Fruit fly (Drosophila melanogaster): ENCODE results near the gene CG33181.

CG33181 gene

DNA sequence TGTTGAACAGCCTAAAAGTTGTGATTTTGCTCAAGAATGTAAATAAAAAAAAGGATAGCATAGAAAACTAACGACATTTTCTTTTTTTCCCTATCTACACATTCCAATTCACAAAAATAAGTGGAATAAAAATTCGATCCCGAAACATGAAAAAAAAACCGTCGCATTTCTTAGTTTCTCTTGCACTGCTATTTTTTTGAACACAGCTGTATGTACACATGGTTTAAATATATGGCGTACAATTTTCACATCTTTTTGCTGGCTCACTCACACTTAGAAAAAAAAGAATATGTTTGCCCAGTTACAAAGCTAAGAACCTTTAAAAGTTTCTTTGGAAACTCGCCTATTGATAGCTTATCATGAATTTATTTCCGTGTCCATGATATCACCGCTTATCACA lies 28.9 kb upstream of the CG33181 start:
- TF ChIP-seq EcR (GFP tag; optimal IDR thresholded peaks at IDR 0.05) (no peak), pan (optimal IDR thresholded peaks at IDR 0.05) (no peak), Dll (optimal IDR thresholded peaks at IDR 0.05) (no peak), CG8478 (optimal IDR thresholded peaks at IDR 0.05) (no peak), psq (optimal IDR thresholded peaks at IDR 0.05) (no peak), usp (GFP tag; optimal IDR thresholded peaks at IDR 0.05) (no peak)

DNA sequence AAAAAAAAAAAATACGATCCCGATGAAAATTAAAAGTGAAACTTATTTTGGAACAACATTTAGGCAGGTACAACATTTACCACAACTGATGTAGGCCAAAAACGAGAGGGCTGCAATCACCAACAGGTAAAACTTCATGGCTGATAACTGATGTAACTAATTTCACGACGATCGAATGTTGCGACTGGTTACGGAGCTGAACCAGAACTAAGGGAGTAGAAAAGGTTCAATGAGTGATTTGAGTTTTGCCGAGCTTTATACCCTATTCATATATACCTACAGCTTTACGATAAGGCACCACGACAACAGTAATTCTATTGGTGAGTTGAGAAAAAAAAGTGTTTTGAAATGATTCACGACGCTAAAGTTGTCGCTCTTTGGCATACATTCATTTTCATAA lies 28.5 kb upstream of the CG33181 start, which contains the start of gene CG15347:
Gene CG15347 (minus strand): TSS at position 213 of the 400 bp plus-strand sequence.
- no peak for TF ChIP-seq EcR (GFP tag; optimal IDR thresholded peaks at IDR 0.05)
- no peak for TF ChIP-seq Dll (optimal IDR thresholded peaks at IDR 0.05)
- TF ChIP-seq psq (optimal IDR thresholded peaks at IDR 0.05) = no peak
- no peak for TF ChIP-seq usp (GFP tag; optimal IDR thresholded peaks at IDR 0.05)

DNA sequence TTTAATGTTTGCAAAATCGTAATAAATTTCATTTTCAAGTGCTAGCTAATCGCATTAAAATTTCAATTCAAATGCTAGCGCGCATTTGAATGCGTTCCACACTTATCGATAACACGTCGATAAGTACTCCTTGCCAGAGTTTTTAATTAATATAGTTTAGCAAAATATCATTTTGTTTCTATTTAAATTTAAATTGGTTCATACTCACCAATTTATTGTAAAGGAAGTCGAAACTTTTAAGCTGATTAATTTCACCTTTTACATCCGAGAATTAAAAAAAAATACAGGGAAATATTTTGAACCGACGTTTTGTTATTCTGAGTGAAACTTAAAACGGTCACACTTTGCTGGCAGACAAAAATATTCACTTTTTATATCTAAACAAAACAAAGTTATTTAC lies 28.0 kb upstream of the CG33181 start, which contains the start of gene Es2:
Gene Es2 (plus strand): TSS at position 333 of the 400 bp plus-strand sequence.
- TF ChIP-seq pan (optimal IDR thresholded peaks at IDR 0.05) (no peak), CG8478 (optimal IDR thresholded peaks at IDR 0.05) (no peak), usp (GFP tag; optimal IDR thresholded peaks at IDR 0.05) (no peak), Dll (optimal IDR thresholded peaks at IDR 0.05) (no peak), EcR (GFP tag; optimal IDR thresholded peaks at IDR 0.05) (no peak), psq (optimal IDR thresholded peaks at IDR 0.05) (no peak)

DNA sequence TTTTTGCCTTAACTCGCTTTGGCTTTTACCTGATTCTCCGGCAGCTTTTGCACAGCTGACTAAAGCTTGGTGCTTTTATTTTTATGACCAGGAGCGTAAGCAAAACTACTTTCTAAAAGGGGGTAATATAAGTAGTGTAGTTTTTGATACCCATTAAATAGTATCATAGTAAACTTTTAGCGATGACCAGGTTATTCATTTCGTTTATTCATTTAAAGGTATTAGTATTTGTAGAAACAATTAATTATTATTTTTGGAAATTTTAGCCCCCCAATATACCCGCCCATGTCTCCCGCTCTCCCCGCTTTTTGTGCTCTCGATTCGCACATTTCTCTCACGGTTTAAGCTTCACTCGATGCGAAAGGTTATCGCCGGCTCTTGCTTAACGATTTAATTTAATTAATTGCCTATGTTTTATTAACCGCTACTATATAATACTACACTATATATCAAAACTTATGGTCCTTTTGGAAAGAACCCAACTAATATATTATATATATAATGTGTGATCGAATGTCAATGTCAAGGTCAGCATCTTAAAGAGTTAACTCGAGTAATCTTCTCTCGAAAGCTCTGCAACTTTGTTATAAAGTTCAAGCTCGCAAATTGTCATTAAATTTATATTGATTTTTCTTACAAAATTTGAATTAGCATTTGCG lies 24.6 kb upstream of the CG33181 start, which contains the start of gene Sptr:
Gene Sptr (minus strand): TSS at position 61 of the 659 bp plus-strand sequence.
- TF ChIP-seq psq (optimal IDR thresholded peaks at IDR 0.05) = no peak
- TF ChIP-seq pan (optimal IDR thresholded peaks at IDR 0.05) = no peak
- no peak for TF ChIP-seq usp (GFP tag; optimal IDR thresholded peaks at IDR 0.05)
- TF ChIP-seq CG8478 (optimal IDR thresholded peaks at IDR 0.05) = no peak
- TF ChIP-seq EcR (GFP tag; optimal IDR thresholded peaks at IDR 0.05) = no peak
- TF ChIP-seq Dll (optimal IDR thresholded peaks at IDR 0.05) = no peak

DNA sequence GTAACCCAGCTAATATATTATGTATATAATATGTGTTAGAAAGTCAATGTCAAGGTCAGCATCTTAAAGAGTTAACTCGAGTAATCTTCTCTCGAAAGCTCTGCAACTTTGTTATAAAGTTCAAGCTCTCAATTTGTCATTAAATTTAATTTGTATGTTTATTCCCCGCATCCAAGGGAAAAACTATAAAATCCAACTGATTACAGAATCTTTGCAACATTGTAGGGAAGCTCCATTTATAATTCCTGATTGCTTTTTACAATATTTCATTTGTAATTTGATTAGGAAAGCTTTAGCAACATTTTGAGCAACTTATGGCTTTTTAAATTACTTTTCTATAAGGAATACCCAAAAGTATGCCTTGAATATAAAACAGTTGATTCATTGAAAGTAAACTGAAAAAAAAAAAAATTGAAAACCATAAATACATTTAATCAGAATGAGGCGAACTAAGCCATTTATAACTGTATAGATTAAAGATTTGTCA lies 22.4 kb upstream of the CG33181 start:
- TF ChIP-seq usp (GFP tag; optimal IDR thresholded peaks at IDR 0.05) = no peak
- no peak for TF ChIP-seq psq (optimal IDR thresholded peaks at IDR 0.05)
- no peak for TF ChIP-seq CG8478 (optimal IDR thresholded peaks at IDR 0.05)
- TF ChIP-seq Dll (optimal IDR thresholded peaks at IDR 0.05) = no peak
- no peak for TF ChIP-seq EcR (GFP tag; optimal IDR thresholded peaks at IDR 0.05)

DNA sequence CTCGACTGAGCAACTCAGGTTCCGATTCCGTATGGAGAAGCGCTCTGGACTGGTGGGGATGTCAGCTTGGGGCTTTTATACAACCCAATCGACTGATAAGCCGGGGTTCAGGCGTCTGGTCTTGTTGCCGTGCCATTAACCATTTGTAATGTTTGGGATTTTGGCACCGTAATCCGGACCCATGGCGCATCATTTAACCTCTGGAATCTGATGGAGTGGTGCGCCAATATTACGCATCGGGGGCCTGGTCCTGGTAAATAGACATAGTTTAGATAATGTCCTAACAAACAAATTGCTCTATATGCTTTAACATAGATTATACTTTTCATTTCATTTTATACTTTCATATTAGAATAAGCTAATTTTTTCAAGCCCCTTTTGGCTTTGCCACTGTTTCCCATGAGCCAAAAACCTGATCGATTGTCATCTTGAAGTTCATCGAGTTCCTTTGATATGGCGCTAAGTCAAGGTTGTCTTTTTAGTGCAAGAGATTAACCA lies 20.1 kb upstream of the CG33181 start, which contains the start of gene CG12116:
Gene CG12116 (minus strand): TSS at position 51 of the 498 bp plus-strand sequence.
- TF ChIP-seq pan (optimal IDR thresholded peaks at IDR 0.05) (no peak), psq (optimal IDR thresholded peaks at IDR 0.05) (no peak), Dll (optimal IDR thresholded peaks at IDR 0.05) (no peak)

DNA sequence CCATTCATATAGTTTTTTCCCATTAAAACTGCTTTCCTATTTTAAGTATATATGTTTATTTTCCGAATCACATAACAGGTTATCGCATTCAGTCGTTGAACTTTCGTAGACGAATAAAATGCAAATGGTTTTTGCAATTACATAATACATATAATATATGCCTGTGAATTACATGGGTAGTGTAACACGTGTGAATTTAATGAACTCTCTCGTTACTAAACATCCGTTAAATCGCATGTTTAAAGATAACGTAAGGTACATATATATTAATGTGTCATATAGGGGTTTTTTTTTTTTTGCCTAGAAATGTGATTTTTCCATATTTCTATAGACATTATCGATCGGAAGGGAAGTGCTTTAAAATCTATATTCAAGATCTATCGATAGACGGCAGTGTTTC lies 19.5 kb upstream of the CG33181 start:
- TF ChIP-seq psq (optimal IDR thresholded peaks at IDR 0.05) = no peak
- no peak for TF ChIP-seq CG8478 (optimal IDR thresholded peaks at IDR 0.05)
- no peak for TF ChIP-seq pan (optimal IDR thresholded peaks at IDR 0.05)
- no peak for TF ChIP-seq usp (GFP tag; optimal IDR thresholded peaks at IDR 0.05)
- TF ChIP-seq Dll (optimal IDR thresholded peaks at IDR 0.05) = no peak
- TF ChIP-seq EcR (GFP tag; optimal IDR thresholded peaks at IDR 0.05) = no peak

DNA sequence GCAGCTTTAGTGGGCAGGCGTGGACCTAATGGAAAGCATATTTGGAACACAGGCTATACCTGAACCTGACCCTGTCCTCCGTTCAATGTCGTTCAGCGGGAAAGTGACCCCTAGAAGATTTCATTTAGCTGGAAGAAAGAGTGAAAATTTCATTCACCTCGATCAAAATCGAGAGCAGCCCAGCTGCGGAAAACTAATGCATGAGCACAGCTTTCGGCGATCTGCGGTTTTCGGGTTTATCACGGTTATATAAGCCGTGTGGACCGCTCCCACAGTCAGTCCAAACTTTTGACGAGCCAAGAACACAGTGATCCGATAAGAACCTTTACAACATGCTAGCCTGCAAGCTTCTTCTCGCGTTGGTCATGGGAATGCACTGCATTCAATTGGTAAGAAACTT lies 18.6 kb upstream of the CG33181 start, which contains the start of gene Cp7Fa:
Gene Cp7Fa (plus strand): TSS at position 301 of the 400 bp plus-strand sequence.
- TF ChIP-seq usp (GFP tag; optimal IDR thresholded peaks at IDR 0.05) = no peak
- no peak for TF ChIP-seq CG8478 (optimal IDR thresholded peaks at IDR 0.05)
- no peak for TF ChIP-seq EcR (GFP tag; optimal IDR thresholded peaks at IDR 0.05)

DNA sequence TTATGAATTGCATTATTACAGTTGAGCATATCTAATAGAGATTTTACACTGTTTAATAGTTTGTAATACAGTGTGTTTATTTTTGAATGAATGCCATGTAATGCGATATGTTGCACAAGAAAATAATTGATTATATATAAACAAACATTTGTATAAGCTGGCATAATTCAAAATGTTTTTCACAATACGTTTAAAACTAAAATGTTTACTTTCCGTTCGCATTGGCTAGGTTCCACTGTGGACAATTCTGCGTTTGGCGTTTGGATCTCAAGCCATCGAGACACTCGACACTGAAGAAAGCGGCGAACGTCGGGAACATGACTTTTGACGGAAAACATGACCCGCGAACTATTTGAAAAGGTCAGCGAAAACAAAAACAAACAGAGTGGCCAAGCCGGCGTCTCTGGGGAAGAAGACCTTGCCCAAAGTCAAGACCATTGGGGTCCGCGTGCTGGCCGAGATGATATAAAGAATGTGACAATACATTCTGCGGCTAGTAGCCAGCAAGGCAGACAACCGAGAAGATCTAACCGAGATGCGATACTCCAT lies 15.7 kb upstream of the CG33181 start, which contains the start of gene Cp7Fb:
Gene Cp7Fb (plus strand): TSS at position 499 of the 549 bp plus-strand sequence.
- TF ChIP-seq EcR (GFP tag; optimal IDR thresholded peaks at IDR 0.05) (no peak), Dll (optimal IDR thresholded peaks at IDR 0.05) (no peak), psq (optimal IDR thresholded peaks at IDR 0.05) (no peak), CG8478 (optimal IDR thresholded peaks at IDR 0.05) (no peak), pan (optimal IDR thresholded peaks at IDR 0.05) (no peak), usp (GFP tag; optimal IDR thresholded peaks at IDR 0.05) (no peak)

DNA sequence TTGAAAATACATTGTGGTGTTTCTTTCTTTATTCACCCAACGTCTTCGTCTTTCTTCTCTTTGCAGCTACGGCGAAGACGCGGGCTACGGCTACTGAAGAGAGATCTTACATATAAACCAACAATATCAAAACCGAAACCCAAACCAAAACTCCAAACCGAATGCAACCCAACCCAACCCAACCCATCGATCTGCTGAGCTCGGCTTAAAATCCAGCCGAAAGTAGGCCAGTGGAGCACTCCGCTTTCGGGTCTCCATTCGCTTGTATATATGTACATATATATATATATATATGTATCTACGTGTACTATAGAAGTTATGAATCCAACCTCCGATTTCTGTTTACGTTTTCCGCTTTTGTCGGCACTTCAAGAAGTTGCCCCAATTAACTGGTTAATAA lies 13.5 kb upstream of the CG33181 start:
- TF ChIP-seq Dll (optimal IDR thresholded peaks at IDR 0.05) (no peak), usp (GFP tag; optimal IDR thresholded peaks at IDR 0.05) (no peak), pan (optimal IDR thresholded peaks at IDR 0.05) (no peak), psq (optimal IDR thresholded peaks at IDR 0.05) (no peak), EcR (GFP tag; optimal IDR thresholded peaks at IDR 0.05) (no peak), CG8478 (optimal IDR thresholded peaks at IDR 0.05) (no peak)

DNA sequence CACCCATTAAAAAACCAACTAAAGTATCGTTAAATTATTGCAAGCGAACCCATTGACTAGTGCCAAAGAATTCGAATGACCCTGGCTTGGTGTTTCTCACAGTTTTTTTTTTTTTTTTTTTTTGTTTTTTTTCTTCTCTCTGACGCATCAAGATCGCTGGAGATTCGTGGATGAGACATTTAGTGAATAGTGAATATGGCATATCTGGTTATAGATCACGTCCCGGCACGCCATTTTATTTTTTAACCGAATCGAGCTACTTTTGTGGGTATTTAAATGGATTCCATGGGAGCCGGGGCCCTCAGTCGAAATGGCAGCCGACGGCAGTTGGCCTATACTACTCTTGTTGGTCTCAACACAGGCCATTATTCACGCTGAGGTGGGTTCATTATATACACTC lies 12.3 kb upstream of the CG33181 start, which contains the start of gene Cp7Fc:
Gene Cp7Fc (plus strand): TSS at position 301 of the 400 bp plus-strand sequence.
- TF ChIP-seq CG8478 (optimal IDR thresholded peaks at IDR 0.05) = no peak

DNA sequence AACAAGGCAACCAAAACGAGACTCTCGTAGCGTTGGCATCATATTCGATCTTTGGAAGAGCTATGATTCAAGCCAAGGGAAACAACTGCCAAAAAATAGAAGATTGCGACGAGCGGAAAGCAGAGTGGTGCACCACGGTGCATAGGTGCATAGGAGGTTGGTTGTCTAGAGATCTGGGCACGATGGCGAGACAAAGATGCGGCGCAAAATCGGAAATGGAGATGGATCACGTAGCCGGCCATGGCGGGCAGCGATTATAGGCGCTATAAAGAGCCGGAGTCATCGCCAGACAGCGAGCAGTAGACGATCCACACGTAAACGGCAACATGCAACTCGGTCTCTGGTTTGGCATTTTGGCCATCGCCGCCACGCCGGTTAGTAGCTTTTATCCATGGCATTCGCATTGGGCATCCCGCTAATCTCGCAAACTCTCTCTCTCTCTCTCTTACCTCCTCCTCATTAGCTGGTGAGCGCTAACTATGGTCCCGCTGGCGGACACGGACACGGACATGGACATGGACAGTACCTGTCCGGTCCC lies 10.0 kb upstream of the CG33181 start, which contains the start of gene Cp36:
Gene Cp36 (plus strand): TSS at position 289 of the 538 bp plus-strand sequence.
- TF ChIP-seq Dll (optimal IDR thresholded peaks at IDR 0.05) (no peak), usp (GFP tag; optimal IDR thresholded peaks at IDR 0.05) (no peak), CG8478 (optimal IDR thresholded peaks at IDR 0.05) (no peak), psq (optimal IDR thresholded peaks at IDR 0.05) (no peak), EcR (GFP tag; optimal IDR thresholded peaks at IDR 0.05) (no peak), pan (optimal IDR thresholded peaks at IDR 0.05) (no peak)
